Fruit fly (Drosophila melanogaster): ENCODE measurements around the gene CG13607.

CG13607 gene

dm6 chr3R:24102387-24102786 is 13.7 kb downstream of the CG13607 start (continued):
- peak; percentile 46 for TF ChIP-seq lab (GFP tag; optimal IDR thresholded peaks at IDR 0.05)
- TF ChIP-seq Fer2 (tag; optimal IDR thresholded peaks at IDR 0.05), result peak; percentile 8
- peak; percentile 65 for TF ChIP-seq Hmr (GFP tag; optimal IDR thresholded peaks at IDR 0.05)
- no peak for TF ChIP-seq CG9797 (GFP tag; optimal IDR thresholded peaks at IDR 0.05)
- TF ChIP-seq NfI (GFP tag; optimal IDR thresholded peaks at IDR 0.05), result no peak
- no peak for TF ChIP-seq Hand (GFP tag; optimal IDR thresholded peaks at IDR 0.05)
- no peak for TF ChIP-seq org-1 (GFP tag; optimal IDR thresholded peaks at IDR 0.05)
- TF ChIP-seq pros (GFP tag; optimal IDR thresholded peaks at IDR 0.05), result no peak
- no peak for TF ChIP-seq CG6254 (GFP tag; optimal IDR thresholded peaks at IDR 0.05)
- no peak for TF ChIP-seq danr (GFP tag; IDR thresholded peaks at IDR 0.05)
- no peak for TF ChIP-seq CG1529 (GFP tag; optimal IDR thresholded peaks at IDR 0.05)
- TF ChIP-seq CG3838 (GFP tag; optimal IDR thresholded peaks at IDR 0.05), result no peak
- no peak for TF ChIP-seq ERR (GFP tag; optimal IDR thresholded peaks at IDR 0.05)
- TF ChIP-seq mirr (GFP tag; optimal IDR thresholded peaks at IDR 0.05), result no peak
- TF ChIP-seq fd64A (GFP tag; optimal IDR thresholded peaks at IDR 0.05), result no peak
- no peak for TF ChIP-seq tna (GFP tag; IDR thresholded peaks at IDR 0.05; ENCODE audit: partially characterized antibody)
- TF ChIP-seq Sin3A (optimal IDR thresholded peaks at IDR 0.05), result no peak
- peak; percentile 57 for TF ChIP-seq BtbVII (GFP tag; optimal IDR thresholded peaks at IDR 0.05)
- no peak for TF ChIP-seq CG16813 (GFP tag; IDR thresholded peaks at IDR 0.05; ENCODE audit: partially characterized antibody)
- no peak for TF ChIP-seq Tbp (GFP tag; optimal IDR thresholded peaks at IDR 0.05)
- no peak for TF ChIP-seq pan (optimal IDR thresholded peaks at IDR 0.05)
- TF ChIP-seq pan (GFP tag; optimal IDR thresholded peaks at IDR 0.05 in 1 of 2, IDR thresholded peaks at IDR 0.05 in 1 of 2), result no peak
- TF ChIP-seq CG34224 (GFP tag; IDR thresholded peaks at IDR 0.05; ENCODE audit: partially characterized antibody), result no peak
- TF ChIP-seq CG14014 (GFP tag; IDR thresholded peaks at IDR 0.05), result peak; percentile 15; the same call in 1 of the 2 replicates
- TF ChIP-seq az2 (GFP tag; optimal IDR thresholded peaks at IDR 0.05), result no peak
- TF ChIP-seq ato (GFP tag; IDR thresholded peaks at IDR 0.05; ENCODE audit: partially characterized antibody), result no peak
- peak in 1 of 2 experiments; percentile 6 for TF ChIP-seq Pdp1 (GFP tag; optimal IDR thresholded peaks at IDR 0.05)
- TF ChIP-seq CG34422 (GFP tag; IDR thresholded peaks at IDR 0.05), result no peak
- no peak for TF ChIP-seq CG14050 (GFP tag; IDR thresholded peaks at IDR 0.05)
- TF ChIP-seq CG7357 (GFP tag; IDR thresholded peaks at IDR 0.05), result no peak
- no peak for TF ChIP-seq CG15011 (GFP tag; optimal IDR thresholded peaks at IDR 0.05)
- no peak for TF ChIP-seq Hsf (GFP tag; optimal IDR thresholded peaks at IDR 0.05)
- TF ChIP-seq CG6791 (GFP tag; IDR thresholded peaks at IDR 0.05; ENCODE audit: partially characterized antibody), result no peak
- no peak for TF ChIP-seq gcm2 (GFP tag; optimal IDR thresholded peaks at IDR 0.05)
- peak; percentile 11 for TF ChIP-seq CG15514 (GFP tag; optimal IDR thresholded peaks at IDR 0.05)
- no peak for TF ChIP-seq Nf-YA (GFP tag; IDR thresholded peaks at IDR 0.05)
- TF ChIP-seq insv (GFP tag; optimal IDR thresholded peaks at IDR 0.05), result no peak
- TF ChIP-seq Taf1 (GFP tag; IDR thresholded peaks at IDR 0.05), result no peak
- TF ChIP-seq Bdp1 (GFP tag; optimal IDR thresholded peaks at IDR 0.05), result no peak
- no peak for TF ChIP-seq CG7786 (GFP tag; optimal IDR thresholded peaks at IDR 0.05)
- TF ChIP-seq Spps (tag; optimal IDR thresholded peaks at IDR 0.05), result no peak
- TF ChIP-seq Ets97D (GFP tag; optimal IDR thresholded peaks at IDR 0.05), result no peak
- TF ChIP-seq CG10274 (GFP tag; optimal IDR thresholded peaks at IDR 0.05), result no peak
- TF ChIP-seq CG4854 (GFP tag; optimal IDR thresholded peaks at IDR 0.05), result no peak
- no peak for TF ChIP-seq stwl (tag; optimal IDR thresholded peaks at IDR 0.05)
- no peak for TF ChIP-seq bsh (GFP tag; optimal IDR thresholded peaks at IDR 0.05)
- no peak for TF ChIP-seq Dip3 (GFP tag; optimal IDR thresholded peaks at IDR 0.05)
- TF ChIP-seq ems (GFP tag; optimal IDR thresholded peaks at IDR 0.05), result no peak
- TF ChIP-seq sd (tag; optimal IDR thresholded peaks at IDR 0.05), result peak; percentile 77
- TF ChIP-seq Dip2 (GFP tag; IDR thresholded peaks at IDR 0.05), result no peak
- no peak for TF ChIP-seq cg (GFP tag; optimal IDR thresholded peaks at IDR 0.05)
- TF ChIP-seq mam (GFP tag; optimal IDR thresholded peaks at IDR 0.05), result no peak
